Fruit fly (Drosophila melanogaster) whole organism, embryonic: Measurements from ENCODE around the gene Tpr2.

Experiments
- Abd-B ChIP-seq: fragments of 200-800 bp; sonication (Bioruptor generic); optimal IDR thresholded peaks from 2 replicates; lab custom pipeline; 2018; ENCODE audit warnings: missing biosample characterization, mild to moderate bottlenecking, missing genetic modification characterization, moderate library complexity
- Asciz ChIP-seq: fragments of 200-800 bp; sonication (Bioruptor generic); optimal IDR thresholded peaks from 2 replicates; lab custom pipeline; 2017; ENCODE audit warnings: missing biosample characterization, mild to moderate bottlenecking, missing genetic modification characterization, missing genetic modification reagents
- Atf3 ChIP-seq: fragments of 200-800 bp; sonication (Bioruptor generic); optimal IDR thresholded peaks from 3 replicates; lab custom pipeline; 2016; ENCODE audit warnings: missing biosample characterization, missing genetic modification characterization
- BtbVII ChIP-seq: fragments of 200-800 bp; sonication (Bioruptor generic); optimal IDR thresholded peaks from 3 replicates; lab custom pipeline; 2017; ENCODE audit warnings: missing biosample characterization, mild to moderate bottlenecking, missing genetic modification characterization
- CG10147 ChIP-seq: fragments of 200-800 bp; sonication (Bioruptor generic); optimal IDR thresholded peaks from 2 replicates; lab custom pipeline; 2019; ENCODE audit warnings: missing biosample characterization, mild to moderate bottlenecking, missing genetic modification characterization, moderate library complexity
- CG10431 ChIP-seq: fragments of 200-800 bp; sonication (Bioruptor generic); optimal IDR thresholded peaks from 3 replicates; lab custom pipeline; 2018; ENCODE audit warnings: missing biosample characterization, mild to moderate bottlenecking, missing genetic modification characterization
- CG10565 ChIP-seq: fragments of 200-800 bp; sonication (Bioruptor generic); optimal IDR thresholded peaks from 3 replicates; lab custom pipeline; 2016; ENCODE audit warnings: missing biosample characterization, mild to moderate bottlenecking, missing genetic modification characterization
- CG10979 ChIP-seq: fragments of 200-800 bp; sonication (Bioruptor generic); optimal IDR thresholded peaks from 2 replicates; lab custom pipeline; 2018; ENCODE audit warnings: missing biosample characterization, mild to moderate bottlenecking, missing genetic modification characterization, moderate library complexity
- CG11504 ChIP-seq: fragments of 200-800 bp; sonication (Bioruptor generic); optimal IDR thresholded peaks from 3 replicates; lab custom pipeline; 2019; ENCODE audit warnings: missing biosample characterization, mild to moderate bottlenecking, missing genetic modification characterization, moderate library complexity
- CG12236 ChIP-seq: fragments of 200-800 bp; sonication (Bioruptor generic); optimal IDR thresholded peaks from 2 replicates; lab custom pipeline; 2016; ENCODE audit warnings: missing biosample characterization, missing genetic modification characterization
- CG1233 ChIP-seq: fragments of 200-800 bp; sonication (Bioruptor generic); optimal IDR thresholded peaks from 4 replicates; lab custom pipeline; 2018; ENCODE audit warnings: missing biosample characterization, mild to moderate bottlenecking, missing genetic modification characterization
- CG12659 ChIP-seq: fragments of 200-800 bp; sonication (Bioruptor generic); optimal IDR thresholded peaks from 3 replicates; lab custom pipeline; 2017; ENCODE audit warnings: mild to moderate bottlenecking, missing biosample characterization, missing genetic modification reagents, missing genetic modification characterization
- CG13296 ChIP-seq: fragments of 200-800 bp; sonication (Bioruptor generic); optimal IDR thresholded peaks from 3 replicates; lab custom pipeline; 2018; ENCODE audit warnings: missing biosample characterization, mild to moderate bottlenecking, missing genetic modification characterization
- CG13894 ChIP-seq: fragments of 200-800 bp; sonication (Bioruptor generic); optimal IDR thresholded peaks from 3 replicates; lab custom pipeline; 2018; ENCODE audit warnings: missing biosample characterization, mild to moderate bottlenecking, missing genetic modification characterization, moderate library complexity
- CG14050 ChIP-seq: fragments of 200-800 bp; sonication (Bioruptor generic); IDR thresholded peaks from 3 replicates; pipeline ENCODE4 v1.3.6; 2022; ENCODE audit warnings: missing biosample characterization, missing genetic modification characterization
- CG1529 ChIP-seq: fragments of 200-800 bp; sonication (Bioruptor generic); optimal IDR thresholded peaks from 3 replicates; lab custom pipeline; 2018; ENCODE audit warnings: missing biosample characterization, missing genetic modification characterization
- CG16779 ChIP-seq: fragments of 200-800 bp; sonication (Bioruptor generic); IDR thresholded peaks from 2 replicates; pipeline ENCODE4 v1.3.6; 2022; ENCODE audit warnings: missing biosample characterization, missing genetic modification characterization
- CG16813 ChIP-seq: fragments of 200-800 bp; sonication (Bioruptor generic); IDR thresholded peaks from 3 replicates; pipeline ENCODE4 v1.3.6; 2022; ENCODE audit warnings: missing biosample characterization, missing genetic modification characterization; ENCODE audit not compliant: partially characterized antibody
- CG3407 ChIP-seq: fragments of 200-800 bp; sonication (Bioruptor generic); optimal IDR thresholded peaks from 2 replicates; lab custom pipeline; 2018; ENCODE audit warnings: missing biosample characterization, mild to moderate bottlenecking, missing genetic modification characterization
- CG3995 ChIP-seq: fragments of 200-800 bp; sonication (Bioruptor generic); optimal IDR thresholded peaks from 3 replicates; lab custom pipeline; 2016; ENCODE audit warnings: missing biosample characterization, missing genetic modification characterization
- CG4282 ChIP-seq: fragments of 200-800 bp; sonication (Bioruptor generic); optimal IDR thresholded peaks from 2 replicates; lab custom pipeline; 2016; ENCODE audit warnings: missing biosample characterization, missing genetic modification characterization
- CG4424 ChIP-seq: fragments of 200-800 bp; sonication (Bioruptor generic); optimal IDR thresholded peaks from 3 replicates; lab custom pipeline; 2016; ENCODE audit warnings: missing biosample characterization, missing genetic modification characterization
- CG5180 ChIP-seq: fragments of 200-800 bp; sonication (Bioruptor generic); optimal IDR thresholded peaks from 3 replicates; lab custom pipeline; 2017; ENCODE audit warnings: missing biosample characterization, missing genetic modification characterization, mild to moderate bottlenecking, moderate library complexity, missing genetic modification reagents
- CG6175 ChIP-seq: fragments of 200-800 bp; sonication (Bioruptor generic); IDR thresholded peaks from 3 replicates; pipeline ENCODE4 v1.3.6; 2022; ENCODE audit warnings: missing biosample characterization, missing genetic modification characterization
- CG8359 ChIP-seq: fragments of 200-800 bp; sonication (Bioruptor generic); optimal IDR thresholded peaks from 2 replicates; lab custom pipeline; 2017; ENCODE audit warnings: missing biosample characterization, mild to moderate bottlenecking, missing genetic modification characterization, borderline replicate concordance
- CG9437 ChIP-seq: fragments of 200-800 bp; sonication (Bioruptor generic); optimal IDR thresholded peaks from 2 replicates; lab custom pipeline; 2018; ENCODE audit warnings: missing biosample characterization, mild to moderate bottlenecking, missing genetic modification characterization
- Fer1 ChIP-seq: fragments of 200-800 bp; sonication (Bioruptor generic); optimal IDR thresholded peaks from 2 replicates; lab custom pipeline; 2017; ENCODE audit warnings: missing biosample characterization, mild to moderate bottlenecking, missing genetic modification characterization
- Mes4 ChIP-seq: fragments of 200-800 bp; sonication (Bioruptor generic); optimal IDR thresholded peaks from 2 replicates; lab custom pipeline; 2016; ENCODE audit warnings: missing biosample characterization, missing genetic modification characterization
- Neu2 ChIP-seq: fragments of 200-800 bp; sonication (Bioruptor generic); optimal IDR thresholded peaks from 3 replicates; lab custom pipeline; 2016; ENCODE audit warnings: missing biosample characterization, missing genetic modification characterization, borderline replicate concordance
- Oli ChIP-seq: fragments of 200-800 bp; sonication (Bioruptor generic); optimal IDR thresholded peaks from 2 replicates; lab custom pipeline; 2018; ENCODE audit warnings: missing biosample characterization, mild to moderate bottlenecking, missing genetic modification characterization, moderate library complexity
- Tbp ChIP-seq: fragments of >200 bp; optimal IDR thresholded peaks from 2 replicates; lab custom pipeline; 2018; ENCODE audit warnings: missing biosample characterization, missing genetic modification characterization
- Xrp1 ChIP-seq: fragments of 200-800 bp; sonication (Bioruptor generic); IDR thresholded peaks from 2 replicates; pipeline ENCODE4 v1.3.6; 2022; ENCODE audit warnings: missing biosample characterization, missing genetic modification characterization
- ara ChIP-seq: fragments of 200-800 bp; sonication (Bioruptor generic); IDR thresholded peaks from 2 replicates; pipeline ENCODE4 v1.3.6; 2022; ENCODE audit warnings: missing biosample characterization, missing genetic modification characterization
- bcd ChIP-seq: fragments of 200-800 bp; sonication (Bioruptor generic); optimal IDR thresholded peaks from 2 replicates; lab custom pipeline; 2017; ENCODE audit warnings: missing biosample characterization, mild to moderate bottlenecking, missing genetic modification characterization
- cg ChIP-seq: fragments of 200-800 bp; sonication (Bioruptor generic); optimal IDR thresholded peaks from 3 replicates; lab custom pipeline; 2019; ENCODE audit warnings: missing biosample characterization, mild to moderate bottlenecking, missing genetic modification characterization, moderate library complexity
- croc ChIP-seq: fragments of 200-800 bp; sonication (Bioruptor generic); conservative IDR thresholded peaks from 3 replicates; pipeline ENCODE4 v1.3.6; 2022; ENCODE audit warnings: missing biosample characterization, missing genetic modification characterization
- dan ChIP-seq: fragments of 200-800 bp; sonication (Bioruptor generic); IDR thresholded peaks from 2 replicates; pipeline ENCODE4 v1.3.6; 2022; ENCODE audit warnings: missing biosample characterization, missing genetic modification characterization
- dimm ChIP-seq: fragments of 200-800 bp; sonication (Bioruptor generic); IDR thresholded peaks from 2 replicates; pipeline ENCODE4 v1.3.6; 2022; ENCODE audit warnings: missing biosample characterization, missing genetic modification characterization
- dmrt99B ChIP-seq: fragments of 200-800 bp; sonication (Bioruptor generic); optimal IDR thresholded peaks from 2 replicates; lab custom pipeline; 2018; ENCODE audit warnings: missing biosample characterization, mild to moderate bottlenecking, missing genetic modification characterization, moderate library complexity
- en ChIP-seq: fragments of 200-800 bp; sonication (Bioruptor generic); optimal IDR thresholded peaks from 2 replicates; lab custom pipeline; 2016; ENCODE audit warnings: missing biosample characterization, missing genetic modification characterization
- exex ChIP-seq: fragments of 200-800 bp; sonication (Bioruptor generic); optimal IDR thresholded peaks from 4 replicates; lab custom pipeline; 2018; ENCODE audit warnings: missing biosample characterization, mild to moderate bottlenecking, missing genetic modification characterization, moderate library complexity
- gcm ChIP-seq: fragments of 200-800 bp; sonication (Bioruptor generic); optimal IDR thresholded peaks from 2 replicates; lab custom pipeline; 2019; ENCODE audit warnings: missing biosample characterization, mild to moderate bottlenecking, missing genetic modification characterization, moderate library complexity
- gsb ChIP-seq: fragments of 200-800 bp; sonication (Bioruptor generic); IDR thresholded peaks from 2 replicates; pipeline ENCODE4 v1.3.6; 2022; ENCODE audit warnings: missing biosample characterization, missing genetic modification characterization
- inv ChIP-seq: fragments of 200-800 bp; sonication (Bioruptor generic); IDR thresholded peaks from 2 replicates; pipeline ENCODE4 v1.3.6; 2022; ENCODE audit warnings: missing biosample characterization, missing genetic modification characterization; ENCODE audit not compliant: partially characterized antibody
- oc ChIP-seq: fragments of 200-800 bp; sonication (Bioruptor generic); optimal IDR thresholded peaks from 2 replicates; lab custom pipeline; 2018; ENCODE audit warnings: missing biosample characterization, mild to moderate bottlenecking, missing genetic modification characterization, moderate library complexity
- row ChIP-seq: fragments of 200-800 bp; sonication (Bioruptor generic); IDR thresholded peaks from 3 replicates; pipeline ENCODE4 v1.3.6; 2022; ENCODE audit warnings: missing biosample characterization, missing genetic modification characterization
- sug ChIP-seq: fragments of 200-800 bp; optimal IDR thresholded peaks from 2 replicates; lab custom pipeline; 2019; ENCODE audit warnings: missing biosample characterization, mild to moderate bottlenecking, missing genetic modification characterization, moderate library complexity
- tx ChIP-seq: fragments of 200-800 bp; sonication (Bioruptor generic); optimal IDR thresholded peaks from 2 replicates; lab custom pipeline; 2016; ENCODE audit warnings: missing biosample characterization, missing genetic modification characterization
- yki ChIP-seq: fragments of >200 bp; optimal IDR thresholded peaks from 3 replicates; lab custom pipeline; 2018

Tpr2 gene

dm6 chr2L:16547652-16548417 lies 56.5 kb downstream of the Tpr2 start (continued):
- TF ChIP-seq CG13894, result peak; percentile 93
- peak; percentile 2 for TF ChIP-seq CG9437 (GFP tag; lab: Kevin White, UChicago)
- TF ChIP-seq CG1529 (GFP tag; lab: Kevin White, UChicago), result no peak
- no peak for TF ChIP-seq Atf3 (GFP tag; lab: Kevin White, UChicago)
- TF ChIP-seq dmrt99B (tag; lab: Kevin White, UChicago), result peak; percentile 64
- no peak for TF ChIP-seq CG12236 (GFP tag; lab: Kevin White, UChicago)
- TF ChIP-seq Mes4, result no peak
- TF ChIP-seq CG10147 (GFP tag; lab: Kevin White, UChicago), result peak; percentile 26
- TF ChIP-seq CG4282 (GFP tag; lab: Kevin White, UChicago), result no peak
- peak; percentile 23 for TF ChIP-seq tx (GFP tag; lab: Kevin White, UChicago)
- no peak for TF ChIP-seq oc (tag; lab: Kevin White, UChicago)
- peak; percentile 2 for TF ChIP-seq CG10979
- no peak for TF ChIP-seq CG8359 (GFP tag; lab: Kevin White, UChicago)
- TF ChIP-seq BtbVII (GFP tag; lab: Kevin White, UChicago), result peak; percentile 78
- TF ChIP-seq exex (tag; lab: Kevin White, UChicago), result peak; percentile 67
- TF ChIP-seq Tbp, result no peak
- TF ChIP-seq dimm (GFP tag; lab: Robert Waterston, UW), result no peak
- TF ChIP-seq bcd (GFP tag; lab: Kevin White, UChicago), result peak; percentile 36
- no peak for TF ChIP-seq cg (GFP tag; lab: Kevin White, UChicago)
- TF ChIP-seq CG16813 (GFP tag; lab: Robert Waterston, UW), result peak; percentile 14; the same call in 1 of the 3 replicates
- TF ChIP-seq Fer1 (GFP tag; lab: Kevin White, UChicago), result peak; percentile 92
- TF ChIP-seq sug, result peak; percentile 63
- TF ChIP-seq CG3407 (GFP tag; lab: Kevin White, UChicago), result no peak
- no peak for TF ChIP-seq Neu2
- TF ChIP-seq Asciz (GFP tag; lab: Kevin White, UChicago), result peak; percentile 1
- no peak for TF ChIP-seq dan (GFP tag; lab: Robert Waterston, UW)
- TF ChIP-seq CG6175 (GFP tag; lab: Robert Waterston, UW), result no peak
- peak; percentile 39 for TF ChIP-seq CG4424
- TF ChIP-seq yki (lab: Kevin White, UChicago), result peak; percentile 43
- TF ChIP-seq CG1233 (GFP tag; lab: Kevin White, UChicago), result peak; percentile 38
- TF ChIP-seq en (GFP tag; lab: Kevin White, UChicago), result no peak
- peak; percentile 17; the same call in 1 of the 2 replicates for TF ChIP-seq Xrp1
- TF ChIP-seq CG16779 (GFP tag; lab: Robert Waterston, UW), result no peak
- peak; percentile 5 for TF ChIP-seq CG3995 (GFP tag; lab: Kevin White, UChicago)
- TF ChIP-seq CG11504 (tag; lab: Kevin White, UChicago), result peak; percentile 59
- TF ChIP-seq gcm (GFP tag; lab: Kevin White, UChicago), result peak; percentile 1
- TF ChIP-seq CG5180 (GFP tag; lab: Kevin White, UChicago), result peak; percentile 31
- TF ChIP-seq CG14050, result peak; percentile 12; the same call in 1 of the 3 replicates
- TF ChIP-seq CG10565 (GFP tag; lab: Kevin White, UChicago), result no peak
- no peak for TF ChIP-seq ara
- TF ChIP-seq CG12659 (GFP tag; lab: Kevin White, UChicago), result peak; percentile 62
- TF ChIP-seq CG13296 (GFP tag; lab: Kevin White, UChicago), result peak; percentile 82
- no peak for TF ChIP-seq gsb (GFP tag; lab: Robert Waterston, UW)
- no peak for TF ChIP-seq Abd-B (GFP tag; lab: Kevin White, UChicago)
- TF ChIP-seq CG10431 (GFP tag; lab: Kevin White, UChicago), result peak; percentile 53
- no peak for TF ChIP-seq croc (GFP tag; lab: Robert Waterston, UW)
- no peak for TF ChIP-seq inv (GFP tag; lab: Robert Waterston, UW)
- TF ChIP-seq row (GFP tag; lab: Robert Waterston, UW), result peak; percentile 59
- peak; percentile 68 for TF ChIP-seq Oli (tag; lab: Kevin White, UChicago)
